Worm (Caenorhabditis elegans): ENCODE data around the gene dao-6.

dao-6 gene

DNA sequence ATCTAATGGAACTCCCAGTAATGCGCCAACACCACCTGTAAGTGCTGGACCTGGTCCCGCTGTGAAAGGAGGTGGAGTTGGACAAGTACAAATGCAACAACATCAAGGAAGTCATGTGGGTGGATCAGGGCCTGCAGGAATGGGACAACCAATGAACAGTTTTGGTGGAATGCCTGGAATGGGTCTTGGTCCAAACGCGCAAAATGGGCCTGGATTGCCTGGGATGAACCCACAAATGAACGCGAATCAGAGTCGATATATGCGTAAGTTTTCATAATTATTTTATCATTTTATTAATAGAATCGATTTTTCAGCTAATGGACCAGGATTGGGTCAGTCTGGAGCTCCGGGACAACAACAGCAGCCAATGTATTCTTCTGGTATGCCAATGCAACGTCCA, 36.4 kb upstream of the dao-6 start:
- no peak for TF ChIP-seq ztf-11 (tag; optimal IDR thresholded peaks at IDR 0.05)
- TF ChIP-seq blmp-1 (tag; optimal IDR thresholded peaks at IDR 0.05; ENCODE audit: insufficient read depth), result no peak
- no peak for TF ChIP-seq nhr-11 (tag; optimal IDR thresholded peaks at IDR 0.05)
- no peak for TF ChIP-seq mdl-1 (tag; optimal IDR thresholded peaks at IDR 0.05)
- no peak for TF ChIP-seq ceh-16 (tag; optimal IDR thresholded peaks at IDR 0.05)
- TF ChIP-seq crh-2 (tag; optimal IDR thresholded peaks at IDR 0.05), result no peak
- no peak for TF ChIP-seq ZK546.5 (tag; optimal IDR thresholded peaks at IDR 0.05)
- no peak for TF ChIP-seq elt-1 (tag; optimal IDR thresholded peaks at IDR 0.05)
- TF ChIP-seq nhr-10 (tag; optimal IDR thresholded peaks at IDR 0.05), result no peak
- TF ChIP-seq C34F6.9 (tag; optimal IDR thresholded peaks at IDR 0.05), result no peak

DNA sequence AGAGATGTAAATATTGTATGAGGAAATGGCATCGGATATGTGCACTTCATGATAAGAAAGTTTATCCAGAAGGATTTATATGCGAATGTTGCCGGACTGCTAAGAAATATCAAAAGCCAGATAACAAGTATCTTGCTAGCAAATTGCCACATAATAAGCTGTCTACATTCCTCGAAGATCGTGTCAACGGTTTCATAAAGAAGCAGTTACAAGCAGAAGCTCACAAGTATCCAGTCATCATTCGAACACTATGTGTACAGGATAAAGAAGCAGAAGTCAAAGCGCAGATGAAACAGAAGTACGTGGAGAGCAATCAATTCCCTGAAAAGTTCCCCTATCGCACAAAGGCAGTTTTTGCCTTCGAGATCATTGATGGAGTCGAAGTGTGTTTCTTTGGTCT, 34.6 kb upstream of the dao-6 start:
- no peak for TF ChIP-seq elt-3 (tag; optimal IDR thresholded peaks at IDR 0.05)
- no peak for TF ChIP-seq ZK546.5 (tag; optimal IDR thresholded peaks at IDR 0.05)
- TF ChIP-seq mab-5 (tag; optimal IDR thresholded peaks at IDR 0.05), result no peak
- TF ChIP-seq nhr-11 (tag; optimal IDR thresholded peaks at IDR 0.05), result no peak
- no peak for TF ChIP-seq nhr-12 (tag; optimal IDR thresholded peaks at IDR 0.05)
- no peak for TF ChIP-seq F13H6.1 (tag; optimal IDR thresholded peaks at IDR 0.05)
- no peak for TF ChIP-seq nhr-10 (tag; optimal IDR thresholded peaks at IDR 0.05)
- TF ChIP-seq unc-39 (tag; optimal IDR thresholded peaks at IDR 0.05), result no peak
- TF ChIP-seq aly-2 (tag; optimal IDR thresholded peaks at IDR 0.05), result no peak
- TF ChIP-seq gmeb-1 (tag; optimal IDR thresholded peaks at IDR 0.05), result no peak
- TF ChIP-seq fos-1 (tag; optimal IDR thresholded peaks at IDR 0.05), result no peak

DNA sequence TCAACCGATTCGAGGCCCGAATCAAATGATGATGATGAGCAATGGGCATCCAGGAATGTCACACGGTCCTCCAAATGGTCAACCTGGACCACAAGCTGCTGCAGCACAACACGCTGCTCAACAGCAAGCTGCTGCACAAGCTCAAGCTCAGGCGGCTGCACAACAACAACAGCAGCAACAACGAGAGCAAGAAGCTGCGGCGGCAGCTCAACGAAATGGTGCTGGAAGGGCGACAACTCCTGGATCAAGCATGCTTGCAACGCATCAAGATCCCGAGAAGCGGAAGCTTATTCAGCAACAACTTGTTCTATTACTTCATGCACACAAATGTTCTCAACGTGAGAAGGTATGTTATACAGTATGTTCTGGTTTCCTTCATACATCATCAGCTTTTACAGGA, 32.0 kb upstream of the dao-6 start:
- TF ChIP-seq alr-1 (tag; optimal IDR thresholded peaks at IDR 0.05) (no peak), ceh-82 (tag; optimal IDR thresholded peaks at IDR 0.05) (no peak), mbf-1 (tag; optimal IDR thresholded peaks at IDR 0.05) (no peak), unc-55 (GFP tag; optimal IDR thresholded peaks at IDR 0.05) (no peak), ZK546.5 (tag; optimal IDR thresholded peaks at IDR 0.05) (no peak), nhr-11 (tag; optimal IDR thresholded peaks at IDR 0.05) (no peak), lin-39 (tag; optimal IDR thresholded peaks at IDR 0.05) (no peak), mdl-1 (tag; optimal IDR thresholded peaks at IDR 0.05) (no peak), nhr-12 (tag; optimal IDR thresholded peaks at IDR 0.05) (no peak), F13H6.1 (tag; optimal IDR thresholded peaks at IDR 0.05) (no peak), Y55F3AM.14 (GFP tag; optimal IDR thresholded peaks at IDR 0.05) (no peak), lin-11 (tag; optimal IDR thresholded peaks at IDR 0.05) (no peak), peb-1 (tag; optimal IDR thresholded peaks at IDR 0.05) (no peak), lsy-2 (tag; optimal IDR thresholded peaks at IDR 0.05) (no peak), snpc-4 (tag; optimal IDR thresholded peaks at IDR 0.05) (no peak), unc-62 (GFP tag; optimal IDR thresholded peaks at IDR 0.05) (no peak), sma-3 (GFP tag; optimal IDR thresholded peaks at IDR 0.05) (no peak), mab-5 (tag; optimal IDR thresholded peaks at IDR 0.05) (no peak)

- TF ChIP-seq mdl-1 (tag; optimal IDR thresholded peaks at IDR 0.05) (no peak), nhr-23 (tag; optimal IDR thresholded peaks at IDR 0.05) (no peak), dmd-4 (tag; optimal IDR thresholded peaks at IDR 0.05) (no peak), skn-1 (tag; optimal IDR thresholded peaks at IDR 0.05) (no peak), nhr-6 (tag; optimal IDR thresholded peaks at IDR 0.05) (no peak), ama-1 (optimal IDR thresholded peaks at IDR 0.05) (no peak), Y55F3AM.14 (GFP tag; optimal IDR thresholded peaks at IDR 0.05) (no peak), alr-1 (tag; optimal IDR thresholded peaks at IDR 0.05) (no peak), nhr-10 (tag; optimal IDR thresholded peaks at IDR 0.05) (no peak), fos-1 (tag; optimal IDR thresholded peaks at IDR 0.05) (no peak), ztf-4 (tag; optimal IDR thresholded peaks at IDR 0.05) (no peak), unc-62 (GFP tag; optimal IDR thresholded peaks at IDR 0.05) (no peak), lin-39 (tag; optimal IDR thresholded peaks at IDR 0.05) (no peak), peb-1 (tag; optimal IDR thresholded peaks at IDR 0.05) (no peak), elt-1 (tag; optimal IDR thresholded peaks at IDR 0.05) (no peak), egl-27 (tag; optimal IDR thresholded peaks at IDR 0.05) (no peak)
These were observed 31.1 kb upstream of the dao-6 start for ce11 chrIII:9767095-9767494.

DNA sequence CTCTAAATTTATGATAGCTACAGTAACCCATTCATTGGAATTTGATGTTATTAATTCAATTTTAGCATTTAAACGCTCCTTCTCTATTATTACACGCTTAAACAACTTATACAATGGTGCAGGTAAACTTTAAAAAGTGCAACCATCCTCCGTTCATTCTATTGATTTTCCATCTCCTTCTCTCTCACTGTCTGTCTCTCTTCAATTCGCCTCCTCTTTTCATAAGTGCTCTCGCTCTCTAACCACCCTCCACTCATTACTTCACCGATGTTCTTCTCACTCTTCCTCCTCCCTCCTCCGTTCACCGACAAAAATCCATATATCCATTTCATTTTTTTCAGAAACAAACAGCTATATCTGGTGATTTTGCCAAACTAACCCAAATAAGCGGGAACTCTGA, 30.2 kb upstream of the dao-6 start, which contains the start of gene cbp-1:
cbp-1 (plus strand) TSS at position 335 of the 400 bp plus-strand sequence.
- TF ChIP-seq C34F6.9 (tag; optimal IDR thresholded peaks at IDR 0.05) (peak; percentile 68), blmp-1 (tag; optimal IDR thresholded peaks at IDR 0.05; ENCODE audit: insufficient read depth) (no peak), F13H6.1 (tag; optimal IDR thresholded peaks at IDR 0.05) (peak; percentile 22), lsy-2 (tag; optimal IDR thresholded peaks at IDR 0.05) (peak; percentile 49 to 78), sma-9 (GFP tag; optimal IDR thresholded peaks at IDR 0.05) (peak; percentile 67), sma-9 (tag; optimal IDR thresholded peaks at IDR 0.05) (no peak), fos-1 (tag; optimal IDR thresholded peaks at IDR 0.05) (peak; percentile 15), alr-1 (tag; optimal IDR thresholded peaks at IDR 0.05) (no peak), nhr-6 (tag; optimal IDR thresholded peaks at IDR 0.05) (peak; percentile 14), snpc-4 (tag; optimal IDR thresholded peaks at IDR 0.05) (peak; percentile 17), dmd-4 (tag; optimal IDR thresholded peaks at IDR 0.05) (no peak), unc-55 (GFP tag; optimal IDR thresholded peaks at IDR 0.05) (peak; percentile 52), nhr-129 (tag; optimal IDR thresholded peaks at IDR 0.05) (peak; percentile 53), ceh-16 (tag; optimal IDR thresholded peaks at IDR 0.05) (no peak), Y55F3AM.14 (GFP tag; optimal IDR thresholded peaks at IDR 0.05) (no peak), crh-2 (tag; optimal IDR thresholded peaks at IDR 0.05) (peak; percentile 67), nhr-25 (tag; optimal IDR thresholded peaks at IDR 0.05) (peak; percentile 29)

Data from whole organism, L2 larva.